Fruit fly (Drosophila melanogaster): ENCODE results near the gene Wdr82.

Wdr82 gene

dm6 chr2L:8381508-8382036, 7.3 kb downstream of the Wdr82 start, which contains the start of gene AlaRS (continued):
- TF ChIP-seq D (optimal IDR thresholded peaks at IDR 0.05) (no peak), D (GFP tag; optimal IDR thresholded peaks at IDR 0.05) (peak; percentile 19), repo (GFP tag; optimal IDR thresholded peaks at IDR 0.05) (no peak), CG12155 (GFP tag; optimal IDR thresholded peaks at IDR 0.05) (peak; percentile 57), CG4820 (GFP tag; optimal IDR thresholded peaks at IDR 0.05) (peak; percentile 17), Atf-2 (GFP tag; optimal IDR thresholded peaks at IDR 0.05) (no peak), CG10543 (GFP tag; optimal IDR thresholded peaks at IDR 0.05) (no peak), Ets65A (GFP tag) (no peak), twi (tag; optimal IDR thresholded peaks at IDR 0.05) (no peak), CG8359 (GFP tag; optimal IDR thresholded peaks at IDR 0.05; ENCODE audit: borderline replicate concordance) (no peak), CG6254 (GFP tag; optimal IDR thresholded peaks at IDR 0.05) (peak; percentile 40), tll (GFP tag; optimal IDR thresholded peaks at IDR 0.05) (no peak), BtbVII (GFP tag; optimal IDR thresholded peaks at IDR 0.05) (no peak), Bdp1 (GFP tag; optimal IDR thresholded peaks at IDR 0.05) (no peak), zfh2 (GFP tag; optimal IDR thresholded peaks at IDR 0.05) (no peak), toy (GFP tag; IDR thresholded peaks at IDR 0.05) (no peak), Hr78 (GFP tag; optimal IDR thresholded peaks at IDR 0.05) (no peak), chinmo (GFP tag; IDR thresholded peaks at IDR 0.05; ENCODE audit: partially characterized antibody) (peak; percentile 83; the same call in 2 of the 4 replicates), ind (GFP tag; optimal IDR thresholded peaks at IDR 0.05) (peak; percentile 25), chn (GFP tag; optimal IDR thresholded peaks at IDR 0.05) (no peak), dmrt11E (tag; optimal IDR thresholded peaks at IDR 0.05) (peak; percentile 40), CG7271 (tag; optimal IDR thresholded peaks at IDR 0.05) (no peak), CG4424 (GFP tag; optimal IDR thresholded peaks at IDR 0.05) (peak; percentile 22), eyg (GFP tag; optimal IDR thresholded peaks at IDR 0.05) (no peak), CG17186 (GFP tag; optimal IDR thresholded peaks at IDR 0.05) (no peak), p53 (GFP tag; optimal IDR thresholded peaks at IDR 0.05) (no peak), caup (GFP tag; optimal IDR thresholded peaks at IDR 0.05; ENCODE audit: severe bottlenecking) (no peak), pita (GFP tag; optimal IDR thresholded peaks at IDR 0.05) (no peak), tin (GFP tag; optimal IDR thresholded peaks at IDR 0.05) (peak; percentile 19), Rx (GFP tag; IDR thresholded peaks at IDR 0.05) (no peak), CG13894 (tag; optimal IDR thresholded peaks at IDR 0.05) (no peak), Oaz (GFP tag; IDR thresholded peaks at IDR 0.05) (no peak), CG34376 (GFP tag; optimal IDR thresholded peaks at IDR 0.05) (peak; percentile 41), HmgD (GFP tag; optimal IDR thresholded peaks at IDR 0.05) (no peak), CG5245 (GFP tag; optimal IDR thresholded peaks at IDR 0.05) (no peak), CG5180 (GFP tag; optimal IDR thresholded peaks at IDR 0.05) (no peak), tap (tag; optimal IDR thresholded peaks at IDR 0.05) (peak; percentile 4), peb (GFP tag; IDR thresholded peaks at IDR 0.05) (no peak), vnd (GFP tag; IDR thresholded peaks at IDR 0.05; ENCODE audit: partially characterized antibody) (peak; percentile 47; the same call in 2 of the 3 replicates), CG4617 (GFP tag; optimal IDR thresholded peaks at IDR 0.05; ENCODE audit: borderline replicate concordance) (peak; percentile 47), D19B (GFP tag; optimal IDR thresholded peaks at IDR 0.05) (no peak), odd (GFP tag; optimal IDR thresholded peaks at IDR 0.05) (peak; percentile 27), CG17361 (GFP tag; IDR thresholded peaks at IDR 0.05) (peak; percentile 51; the same call in 2 of the 3 replicates), CG10979 (tag; optimal IDR thresholded peaks at IDR 0.05) (peak; percentile 30), fd102C (GFP tag; optimal IDR thresholded peaks at IDR 0.05) (no peak), NFAT (GFP tag; IDR thresholded peaks at IDR 0.05) (no peak), amos (GFP tag; IDR thresholded peaks at IDR 0.05; ENCODE audit: partially characterized antibody) (peak; percentile 63; the same call in 1 of the 2 replicates), CG7745 (tag; optimal IDR thresholded peaks at IDR 0.05) (no peak), Bgb (GFP tag; IDR thresholded peaks at IDR 0.05; ENCODE audit: partially characterized antibody) (peak; percentile 56), vvl (GFP tag; IDR thresholded peaks at IDR 0.05) (peak; percentile 44; the same call in 1 of the 2 replicates)

Measured in whole organism, embryonic.